Worm (Caenorhabditis elegans): ENCODE data around the gene pud-1.2.

DNA sequence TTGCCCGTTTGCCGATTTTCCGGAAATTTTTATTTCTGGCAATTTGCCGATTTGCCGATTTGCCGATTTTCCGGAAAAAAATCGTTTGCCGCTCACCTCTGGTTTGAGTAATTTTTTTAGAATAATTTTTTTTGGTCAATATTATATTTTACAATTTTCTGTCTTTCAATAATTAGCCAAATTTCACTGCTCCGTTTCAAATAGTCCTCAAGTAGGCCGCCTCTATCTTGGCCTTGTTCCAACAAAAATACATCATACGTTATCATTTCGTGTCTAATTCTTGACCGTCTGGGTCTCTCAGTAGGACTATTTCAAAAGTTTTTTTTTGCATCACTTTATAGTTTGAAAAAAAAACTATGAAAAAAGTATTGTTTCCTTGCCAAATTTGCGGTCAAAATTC lies 30.1 kb downstream of the pud-1.2 start, which contains the start of gene nhr-115:
- no peak for TF ChIP-seq sea-1 (GFP tag; conservative IDR thresholded peaks at IDR 0.05)
- no peak for TF ChIP-seq ceh-36 (tag; optimal IDR thresholded peaks at IDR 0.05)
- no peak for TF ChIP-seq F13C5.2 (tag; optimal IDR thresholded peaks at IDR 0.05)
- TF ChIP-seq scrt-1 (GFP tag; IDR thresholded peaks at IDR 0.05), result no peak
- TF ChIP-seq ama-1 (optimal IDR thresholded peaks at IDR 0.05), result no peak
- no peak for TF ChIP-seq flt-1 (GFP tag; IDR thresholded peaks at IDR 0.05)
- no peak for TF ChIP-seq hmg-4 (GFP tag; optimal IDR thresholded peaks at IDR 0.05)
- no peak for TF ChIP-seq tbx-11 (GFP tag; IDR thresholded peaks at IDR 0.05)
- TF ChIP-seq tra-4 (tag; optimal IDR thresholded peaks at IDR 0.05), result no peak

Measured in whole organism, early embryonic.